Fruit fly (Drosophila melanogaster) whole organism, embryonic: ENCODE results near the gene CG16790.

Experiments used
- Bdp1 ChIP-seq: fragments of 200-800 bp; sonication (Bioruptor generic); optimal IDR thresholded peaks from 3 replicates; lab custom pipeline; 2016; ENCODE audit warnings: missing biosample characterization, missing genetic modification characterization
- CG10209 ChIP-seq: fragments of 200-800 bp; sonication (Bioruptor generic); optimal IDR thresholded peaks from 3 replicates; lab custom pipeline; 2017; ENCODE audit warnings: missing biosample characterization, mild to moderate bottlenecking, missing genetic modification characterization, missing genetic modification reagents
- CG1024 ChIP-seq: fragments of 200-800 bp; sonication (Bioruptor generic); IDR thresholded peaks from 2 replicates; pipeline ENCODE4 v1.3.6; 2022; ENCODE audit warnings: missing biosample characterization, missing genetic modification characterization
- CG10462 ChIP-seq: fragments of 200-800 bp; sonication (Bioruptor generic); optimal IDR thresholded peaks from 2 replicates; lab custom pipeline; 2016; ENCODE audit warnings: missing biosample characterization, missing genetic modification characterization
- CG11085 ChIP-seq: fragments of 200-800 bp; sonication (Bioruptor generic); IDR thresholded peaks from 2 replicates; pipeline ENCODE4 v1.3.6; 2022; ENCODE audit warnings: missing biosample characterization, missing genetic modification characterization
- CG12236 ChIP-seq: fragments of 200-800 bp; sonication (Bioruptor generic); optimal IDR thresholded peaks from 2 replicates; lab custom pipeline; 2016; ENCODE audit warnings: missing biosample characterization, missing genetic modification characterization
- CG14860 ChIP-seq: fragments of 200-800 bp; sonication (Bioruptor generic); IDR thresholded peaks from 3 replicates; pipeline ENCODE4 v1.3.6; 2022; ENCODE audit warnings: missing biosample characterization, missing genetic modification characterization; ENCODE audit not compliant: partially characterized antibody
- CG14965 ChIP-seq: fragments of 200-800 bp; sonication (Bioruptor generic); optimal IDR thresholded peaks from 2 replicates; lab custom pipeline; 2016; ENCODE audit warnings: missing biosample characterization, missing genetic modification characterization, borderline replicate concordance
- CG15073 ChIP-seq: fragments of 200-800 bp; sonication (Bioruptor generic); optimal IDR thresholded peaks from 2 replicates; lab custom pipeline; 2016; ENCODE audit warnings: missing biosample characterization, missing genetic modification characterization
- CG17568 ChIP-seq: fragments of 200-800 bp; sonication (Bioruptor generic); optimal IDR thresholded peaks from 2 replicates; lab custom pipeline; 2018; ENCODE audit warnings: missing biosample characterization, mild to moderate bottlenecking, missing genetic modification characterization, moderate library complexity
- CG2129 ChIP-seq: fragments of 200-800 bp; sonication (Bioruptor generic); IDR thresholded peaks from 2 replicates; pipeline ENCODE4 v1.3.6; 2022; ENCODE audit warnings: missing biosample characterization, missing genetic modification characterization; ENCODE audit not compliant: partially characterized antibody
- CG2202 ChIP-seq: fragments of 200-800 bp; sonication (Bioruptor generic); optimal IDR thresholded peaks from 2 replicates; lab custom pipeline; 2018; ENCODE audit warnings: missing biosample characterization, mild to moderate bottlenecking, missing genetic modification characterization
- CG2678 ChIP-seq: fragments of 200-800 bp; sonication (Bioruptor generic); optimal IDR thresholded peaks from 3 replicates; lab custom pipeline; 2019; ENCODE audit warnings: missing biosample characterization, mild to moderate bottlenecking, missing genetic modification characterization, moderate library complexity
- CG32532 ChIP-seq: fragments of 200-800 bp; sonication (Bioruptor generic); IDR thresholded peaks from 2 replicates; pipeline ENCODE4 v1.3.6; 2022; ENCODE audit warnings: missing biosample characterization, missing genetic modification characterization
- CG4282 ChIP-seq: fragments of 200-800 bp; sonication (Bioruptor generic); optimal IDR thresholded peaks from 2 replicates; lab custom pipeline; 2016; ENCODE audit warnings: missing biosample characterization, missing genetic modification characterization
- CG6272 ChIP-seq: fragments of 200-800 bp; sonication (Bioruptor generic); IDR thresholded peaks from 2 replicates; pipeline ENCODE4 v1.3.6; 2022; ENCODE audit warnings: missing biosample characterization, missing genetic modification characterization
- CG7928 ChIP-seq: fragments of 200-800 bp; sonication (Bioruptor generic); optimal IDR thresholded peaks from 2 replicates; lab custom pipeline; 2017; ENCODE audit warnings: missing biosample characterization, mild to moderate bottlenecking, missing genetic modification characterization
- CG8388 ChIP-seq: fragments of 200-800 bp; sonication (Bioruptor generic); optimal IDR thresholded peaks from 2 replicates; lab custom pipeline; 2019; ENCODE audit warnings: missing biosample characterization, mild to moderate bottlenecking, missing genetic modification characterization, moderate library complexity
- CG9215 ChIP-seq: fragments of 200-800 bp; sonication (Bioruptor generic); IDR thresholded peaks from 2 replicates; pipeline ENCODE4 v1.3.6; 2022; ENCODE audit warnings: missing biosample characterization, missing genetic modification characterization
- CG9817 ChIP-seq: fragments of 200-800 bp; sonication (Bioruptor generic); optimal IDR thresholded peaks from 2 replicates; lab custom pipeline; 2018; ENCODE audit warnings: missing biosample characterization, mild to moderate bottlenecking, missing genetic modification characterization, moderate library complexity
- Chrac-16 ChIP-seq: fragments of 200-800 bp; sonication (Bioruptor generic); optimal IDR thresholded peaks from 3 replicates; lab custom pipeline; 2016; ENCODE audit warnings: missing biosample characterization, missing genetic modification characterization
- Dad ChIP-seq: fragments of 200-800 bp; sonication (Bioruptor generic); optimal IDR thresholded peaks from 3 replicates; lab custom pipeline; 2016; ENCODE audit warnings: missing biosample characterization, missing genetic modification characterization
- Dbx ChIP-seq: fragments of 200-800 bp; sonication (Bioruptor generic); IDR thresholded peaks from 3 replicates; pipeline ENCODE4 v1.3.6; 2022; ENCODE audit warnings: missing biosample characterization, missing genetic modification characterization
- Dref ChIP-seq: fragments of 200-800 bp; sonication (Bioruptor generic); IDR thresholded peaks from 2 replicates; pipeline ENCODE4 v1.3.6; 2022; ENCODE audit warnings: missing biosample characterization, missing genetic modification characterization
- HLH4C ChIP-seq: fragments of 200-800 bp; sonication (Bioruptor generic); IDR thresholded peaks from 3 replicates; pipeline ENCODE4 v1.3.6; 2022; ENCODE audit warnings: missing biosample characterization, missing genetic modification characterization; ENCODE audit not compliant: partially characterized antibody
- HmgD ChIP-seq: fragments of 200-800 bp; sonication (Bioruptor generic); optimal IDR thresholded peaks from 3 replicates; lab custom pipeline; 2016; ENCODE audit warnings: missing biosample characterization, missing genetic modification characterization
- Hr78 ChIP-seq, 2 experiments: fragments of 200-800 bp in 1 of 2; fragments of >200 bp in 1 of 2; sonication (Bioruptor generic) in 1 of 2; optimal IDR thresholded peaks; 2 replicates each; lab custom pipeline; 2017 to 2019; ENCODE audit warnings: missing biosample characterization in 2 of 2, missing genetic modification characterization in 2 of 2, mild to moderate bottlenecking in 1 of 2, moderate library complexity in 1 of 2
- Hsf ChIP-seq: fragments of 200-800 bp; sonication (Bioruptor generic); optimal IDR thresholded peaks from 3 replicates; lab custom pipeline; 2016; ENCODE audit warnings: missing biosample characterization, missing genetic modification characterization
- Mad ChIP-seq: fragments of 200-800 bp; sonication (Bioruptor generic); optimal IDR thresholded peaks from 2 replicates; lab custom pipeline; 2016; ENCODE audit warnings: missing biosample characterization, missing genetic modification characterization
- NC2α ChIP-seq: fragments of 200-800 bp; sonication (Bioruptor generic); optimal IDR thresholded peaks from 2 replicates; lab custom pipeline; 2016; ENCODE audit warnings: missing biosample characterization, missing genetic modification characterization
- ab ChIP-seq: fragments of 200-800 bp; sonication (Bioruptor generic); optimal IDR thresholded peaks from 2 replicates; lab custom pipeline; 2016; ENCODE audit warnings: missing biosample characterization, missing genetic modification characterization
- ac ChIP-seq: fragments of 200-800 bp; sonication (Bioruptor generic); optimal IDR thresholded peaks from 3 replicates; lab custom pipeline; 2017; ENCODE audit warnings: missing biosample characterization, mild to moderate bottlenecking, missing genetic modification characterization
- bowl ChIP-seq: fragments of 200-800 bp; sonication (Bioruptor generic); IDR thresholded peaks from 2 replicates; pipeline ENCODE4 v1.3.6; 2022; ENCODE audit warnings: missing biosample characterization, missing genetic modification characterization
- bsh ChIP-seq, 2 experiments: fragments of 200-800 bp; sonication (Bioruptor generic); optimal IDR thresholded peaks; 2 replicates each; lab custom pipeline; 2017 to 2018; ENCODE audit warnings: mild to moderate bottlenecking in 2 of 2, missing biosample characterization in 2 of 2, missing genetic modification characterization in 2 of 2, moderate library complexity in 1 of 2
- cas ChIP-seq: fragments of 200-800 bp; sonication (Bioruptor generic); IDR thresholded peaks from 2 replicates; pipeline ENCODE4 v1.3.6; 2022; ENCODE audit warnings: missing biosample characterization, missing genetic modification characterization
- cato ChIP-seq: fragments of 200-800 bp; sonication (Bioruptor generic); optimal IDR thresholded peaks from 2 replicates; lab custom pipeline; 2016; ENCODE audit warnings: missing biosample characterization, missing genetic modification characterization, borderline replicate concordance
- cg ChIP-seq: fragments of 200-800 bp; sonication (Bioruptor generic); optimal IDR thresholded peaks from 3 replicates; lab custom pipeline; 2019; ENCODE audit warnings: missing biosample characterization, mild to moderate bottlenecking, missing genetic modification characterization, moderate library complexity
- croc ChIP-seq: fragments of 200-800 bp; sonication (Bioruptor generic); conservative IDR thresholded peaks from 3 replicates; pipeline ENCODE4 v1.3.6; 2022; ENCODE audit warnings: missing biosample characterization, missing genetic modification characterization
- dimm ChIP-seq: fragments of 200-800 bp; sonication (Bioruptor generic); IDR thresholded peaks from 2 replicates; pipeline ENCODE4 v1.3.6; 2022; ENCODE audit warnings: missing biosample characterization, missing genetic modification characterization
- ftz-f1 ChIP-seq: fragments of 200-800 bp; sonication (Bioruptor generic); optimal IDR thresholded peaks from 2 replicates; lab custom pipeline; 2016; ENCODE audit warnings: missing biosample characterization, missing genetic modification characterization
- h ChIP-seq: fragments of >200 bp; optimal IDR thresholded peaks from 2 replicates; lab custom pipeline; 2017
- her ChIP-seq: fragments of 200-800 bp; sonication (Bioruptor generic); optimal IDR thresholded peaks from 2 replicates; lab custom pipeline; 2016; ENCODE audit warnings: missing biosample characterization, missing genetic modification characterization
- kay ChIP-seq: fragments of 200-800 bp; sonication (Bioruptor generic); optimal IDR thresholded peaks from 2 replicates; lab custom pipeline; 2016; ENCODE audit warnings: missing biosample characterization, missing genetic modification characterization
- ken ChIP-seq: fragments of 200-800 bp; sonication (Bioruptor generic); IDR thresholded peaks from 3 replicates; pipeline ENCODE4 v1.3.6; 2022; ENCODE audit warnings: missing biosample characterization, missing genetic modification characterization
- pfk ChIP-seq: fragments of 200-800 bp; sonication (Bioruptor generic); optimal IDR thresholded peaks from 2 replicates; lab custom pipeline; 2018; ENCODE audit warnings: missing biosample characterization, mild to moderate bottlenecking, missing genetic modification characterization, moderate library complexity
- pnt ChIP-seq: fragments of 200-800 bp; sonication (Bioruptor generic); optimal IDR thresholded peaks from 3 replicates; lab custom pipeline; 2016; ENCODE audit warnings: missing biosample characterization, missing genetic modification characterization
- pzg ChIP-seq: fragments of 200-800 bp; sonication (Bioruptor generic); optimal IDR thresholded peaks from 3 replicates; lab custom pipeline; 2018; ENCODE audit warnings: missing biosample characterization, mild to moderate bottlenecking, missing genetic modification characterization, moderate library complexity
- shn ChIP-seq: fragments of 200-800 bp; sonication (Bioruptor generic); optimal IDR thresholded peaks from 3 replicates; lab custom pipeline; 2016; ENCODE audit warnings: missing biosample characterization, missing genetic modification characterization
- tx ChIP-seq: fragments of 200-800 bp; sonication (Bioruptor generic); optimal IDR thresholded peaks from 2 replicates; lab custom pipeline; 2016; ENCODE audit warnings: missing biosample characterization, missing genetic modification characterization

CG16790 gene

dm6 chr3R:9577382-9578137 is 7.5 kb upstream of the CG16790 start, which contains the start of the genes Kap-alpha3 and Son (continued):
- TF ChIP-seq CG10209 (GFP tag; lab: Kevin White, UChicago) (peak; percentile 93), Hr78 (GFP tag; optimal IDR thresholded peaks at IDR 0.05; lab: Kevin White, UChicago) (peak in 1 of 2 experiments; percentile 54), ken (peak; percentile 91), Bdp1 (peak; percentile 91), pnt (peak; percentile 90), CG1024 (peak; percentile 85), pzg (GFP tag; lab: Kevin White, UChicago) (peak; percentile 86), CG2129 (GFP tag; lab: Robert Waterston, UW) (peak; percentile 75), Hsf (GFP tag; lab: Kevin White, UChicago) (peak; percentile 95), CG9817 (peak; percentile 94), Chrac-16 (peak; percentile 88), ab (GFP tag; lab: Kevin White, UChicago) (peak; percentile 62), Dbx (GFP tag; lab: Robert Waterston, UW) (peak; percentile 93), bowl (GFP tag; lab: Robert Waterston, UW) (peak; percentile 49; the same call in 1 of the 2 replicates), CG14860 (GFP tag; lab: Robert Waterston, UW) (peak; percentile 81), CG32532 (peak; percentile 89), CG2678 (peak; percentile 89), CG11085 (GFP tag; lab: Robert Waterston, UW) (peak; percentile 93), h (no peak), cato (GFP tag; lab: Kevin White, UChicago) (peak; percentile 90), Mad (GFP tag; lab: Kevin White, UChicago) (peak; percentile 96), ftz-f1 (GFP tag; lab: Kevin White, UChicago) (peak; percentile 82), croc (GFP tag; lab: Robert Waterston, UW) (peak; percentile 79), HLH4C (peak; percentile 75), CG12236 (GFP tag; lab: Kevin White, UChicago) (peak; percentile 86), CG7928 (GFP tag; lab: Kevin White, UChicago) (peak; percentile 72), shn (peak; percentile 96), bsh (GFP tag; optimal IDR thresholded peaks at IDR 0.05; lab: Kevin White, UChicago) (peak; percentile 44 to 80), CG14965 (GFP tag; lab: Kevin White, UChicago) (peak; percentile 62), CG4282 (peak; percentile 87), tx (GFP tag; lab: Kevin White, UChicago) (peak; percentile 82), HmgD (GFP tag; lab: Kevin White, UChicago) (peak; percentile 84), NC2α (peak; percentile 88), Dref (peak; percentile 75), dimm (GFP tag; lab: Robert Waterston, UW) (peak; percentile 64; the same call in 1 of the 2 replicates), CG2202 (peak; percentile 76), CG9215 (GFP tag; lab: Robert Waterston, UW) (peak; percentile 90), cg (GFP tag; lab: Kevin White, UChicago) (peak; percentile 82), ac (GFP tag; lab: Kevin White, UChicago) (peak; percentile 83), kay (GFP tag; lab: Kevin White, UChicago) (peak; percentile 80), CG10462 (GFP tag; lab: Kevin White, UChicago) (peak; percentile 79), her (GFP tag; lab: Kevin White, UChicago) (peak; percentile 88), CG17568 (GFP tag; lab: Kevin White, UChicago) (peak; percentile 88), CG6272 (GFP tag; lab: Robert Waterston, UW) (peak; percentile 91), CG8388 (peak; percentile 84), cas (GFP tag; lab: Robert Waterston, UW) (peak; percentile 70; the same call in 1 of the 2 replicates), pfk (GFP tag; lab: Kevin White, UChicago) (peak; percentile 84), Dad (GFP tag; lab: Kevin White, UChicago) (peak; percentile 95), CG15073 (GFP tag; lab: Kevin White, UChicago) (peak; percentile 57)
